Fruit fly (Drosophila melanogaster) whole organism, adult: ENCODE measurements around the gene mnb.

Experiments used
- CG12768 ChIP-seq: fragments of 200-800 bp; sonication (Bioruptor generic); optimal IDR thresholded peaks from 2 replicates; lab custom pipeline; 2017; ENCODE audit warnings: missing biosample characterization, missing genetic modification characterization, mild to moderate bottlenecking, moderate library complexity, missing genetic modification reagents
- Crg-1 ChIP-seq: fragments of 200-800 bp; sonication (Bioruptor generic); optimal IDR thresholded peaks from 2 replicates; lab custom pipeline; 2016; ENCODE audit warnings: missing biosample characterization, missing genetic modification characterization
- Hr96 ChIP-seq: fragments of 200-800 bp; sonication (Bioruptor generic); optimal IDR thresholded peaks from 2 replicates; lab custom pipeline; 2016; ENCODE audit warnings: missing biosample characterization, missing genetic modification characterization
- bab1 ChIP-seq: fragments of 200-800 bp; sonication (Bioruptor generic); optimal IDR thresholded peaks from 3 replicates; lab custom pipeline; 2019; ENCODE audit warnings: missing biosample characterization, mild to moderate bottlenecking, missing genetic modification characterization, moderate library complexity
- cnc ChIP-seq, 2 experiments: fragments of >200 bp; optimal IDR thresholded peaks; 2 replicates each; lab custom pipeline; 2017
- ovo ChIP-seq: fragments of 200-800 bp; sonication (Bioruptor generic); optimal IDR thresholded peaks from 2 replicates; lab custom pipeline; 2016; ENCODE audit warnings: missing biosample characterization, missing genetic modification characterization
- tj ChIP-seq: fragments of 200-800 bp; sonication (Bioruptor generic); optimal IDR thresholded peaks from 3 replicates; lab custom pipeline; 2017; ENCODE audit warnings: missing biosample characterization, mild to moderate bottlenecking, missing genetic modification characterization, moderate library complexity
- toe ChIP-seq: fragments of 200-800 bp; sonication (Bioruptor generic); optimal IDR thresholded peaks from 2 replicates; lab custom pipeline; 2016; ENCODE audit warnings: missing biosample characterization, missing genetic modification characterization

- TF ChIP-seq cnc (optimal IDR thresholded peaks at IDR 0.05; lab: Kevin White, UChicago): peak in 1 of 2 experiments; percentile 16
- TF ChIP-seq bab1: peak; percentile 69
- TF ChIP-seq toe: no peak
- TF ChIP-seq Crg-1 (GFP tag; lab: Kevin White, UChicago): peak; percentile 69
- no peak for TF ChIP-seq CG12768 (GFP tag; lab: Kevin White, UChicago)
- TF ChIP-seq tj (GFP tag; lab: Kevin White, UChicago): peak; percentile 61
- no peak for TF ChIP-seq Hr96 (GFP tag; lab: Kevin White, UChicago)
- TF ChIP-seq ovo: peak; percentile 72
These were observed 36.8 kb downstream of the mnb start, which contains the start of the genes CG15814 and Spt7 for dm6 chrX:17850179-17850578.
